Worm (Caenorhabditis elegans) whole organism, young adult: ENCODE data around the gene srr-1.

ENCODE experiments used
- B0019.2 ChIP-seq: fragments of 200-800 bp; sonication (Bioruptor generic); conservative IDR thresholded peaks from 2 replicates; pipeline ENCODE4 v1.3.6; 2022; ENCODE audit warnings: missing genetic modification reagents, missing genetic modification characterization, missing compliant biosample characterization
- C06A6.2 ChIP-seq: fragments of 200-800 bp; sonication (Bioruptor generic); conservative IDR thresholded peaks from 2 replicates; pipeline ENCODE4 v1.3.6; 2022; ENCODE audit warnings: missing genetic modification characterization, missing compliant biosample characterization
- C17E4.6 ChIP-seq: fragments of 200-800 bp; sonication (Bioruptor generic); IDR thresholded peaks from 2 replicates; pipeline ENCODE4 v1.3.6; 2022; ENCODE audit warnings: missing genetic modification reagents, missing genetic modification characterization, missing compliant biosample characterization
- D2030.7 ChIP-seq: fragments of 200-800 bp; sonication (Bioruptor generic); IDR thresholded peaks from 2 replicates; pipeline ENCODE4 v1.3.6; 2022; ENCODE audit warnings: missing genetic modification reagents, missing genetic modification characterization, missing compliant biosample characterization
- F33H1.4 ChIP-seq: fragments of 200-800 bp; sonication (Bioruptor generic); IDR thresholded peaks from 2 replicates; pipeline ENCODE4 v1.3.6; 2022; ENCODE audit warnings: missing genetic modification reagents, missing genetic modification characterization, missing compliant biosample characterization
- F49E8.2 ChIP-seq: sonication (generic microtip); optimal IDR thresholded peaks from 3 replicates; lab custom pipeline; 2017; ENCODE audit warnings: missing genetic modification characterization, mild to moderate bottlenecking, missing compliant biosample characterization, antibody characterized with exemption, moderate library complexity; ENCODE audit not compliant: insufficient read depth
- Y53F4B.3 ChIP-seq: fragments of 200-800 bp; sonication (Bioruptor generic); IDR thresholded peaks from 2 replicates; pipeline ENCODE4 v1.3.6; 2022; ENCODE audit warnings: missing genetic modification reagents, missing genetic modification characterization, missing compliant biosample characterization
- Y53G8AR.9 ChIP-seq: fragments of 200-800 bp; sonication (Bioruptor generic); conservative IDR thresholded peaks from 2 replicates; pipeline ENCODE4 v1.3.6; 2022; ENCODE audit warnings: missing genetic modification reagents, missing genetic modification characterization, missing compliant biosample characterization
- Y56A3A.18 ChIP-seq: fragments of 200-800 bp; sonication (Bioruptor generic); IDR thresholded peaks from 2 replicates; pipeline ENCODE4 v1.3.6; 2022; ENCODE audit warnings: missing genetic modification reagents, missing genetic modification characterization, missing compliant biosample characterization
- Y67H2A.10 ChIP-seq: fragments of 200-800 bp; sonication (Bioruptor generic); conservative IDR thresholded peaks from 2 replicates; pipeline ENCODE4 v1.3.6; 2022; ENCODE audit warnings: missing genetic modification reagents, missing genetic modification characterization, missing compliant biosample characterization
- Y95B8A.8 ChIP-seq: fragments of 200-800 bp; sonication (Bioruptor generic); IDR thresholded peaks from 2 replicates; pipeline ENCODE4 v1.3.6; 2022; ENCODE audit warnings: missing genetic modification reagents, missing genetic modification characterization, missing compliant biosample characterization
- akir-1 ChIP-seq: fragments of 200-800 bp; sonication (Bioruptor generic); optimal IDR thresholded peaks from 2 replicates; lab custom pipeline; 2018; ENCODE audit warnings: mild to moderate bottlenecking, missing genetic modification characterization, moderate library complexity, missing compliant biosample characterization
- ceh-100 ChIP-seq: fragments of 200-800 bp; sonication (Bioruptor generic); IDR thresholded peaks from 2 replicates; pipeline ENCODE4 v1.3.6; 2022; ENCODE audit warnings: missing genetic modification reagents, missing genetic modification characterization, missing compliant biosample characterization
- ceh-27 ChIP-seq: fragments of 200-800 bp; sonication (Bioruptor generic); optimal IDR thresholded peaks from 2 replicates; lab custom pipeline; 2018; ENCODE audit warnings: mild to moderate bottlenecking, missing genetic modification characterization, moderate library complexity, missing compliant biosample characterization
- ceh-79 ChIP-seq: sonication (generic microtip); optimal IDR thresholded peaks from 2 replicates; lab custom pipeline; 2017; ENCODE audit warnings: mild to moderate bottlenecking, missing genetic modification characterization, missing compliant biosample characterization
- ceh-91 ChIP-seq: fragments of 200-800 bp; sonication (Bioruptor generic); IDR thresholded peaks from 2 replicates; pipeline ENCODE4 v1.3.6; 2022; ENCODE audit warnings: missing genetic modification reagents, missing genetic modification characterization, missing compliant biosample characterization
- chd-7 ChIP-seq: sonication (generic microtip); optimal IDR thresholded peaks from 2 replicates; lab custom pipeline; 2016; ENCODE audit warnings: mild to moderate bottlenecking, missing genetic modification characterization, moderate library complexity, missing compliant biosample characterization
- dpl-1 ChIP-seq: fragments of 150-350 bp; optimal IDR thresholded peaks from 2 replicates; lab custom pipeline; 2014; ENCODE audit warnings: missing biosample characterization, missing genetic modification reagents, missing genetic modification characterization
- efl-1 ChIP-seq: fragments of 150-350 bp; optimal IDR thresholded peaks from 2 replicates; lab custom pipeline; 2014; ENCODE audit warnings: missing biosample characterization, missing genetic modification reagents, missing genetic modification characterization
- egl-18 ChIP-seq: fragments of 200-800 bp; sonication (Bioruptor generic); IDR thresholded peaks from 2 replicates; pipeline ENCODE4 v1.3.6; 2022; ENCODE audit warnings: missing genetic modification reagents, missing genetic modification characterization, missing compliant biosample characterization
- egl-44 ChIP-seq: fragments of 200-800 bp; sonication (Bioruptor generic); IDR thresholded peaks from 2 replicates; pipeline ENCODE4 v1.3.6; 2022; ENCODE audit warnings: missing genetic modification reagents, missing genetic modification characterization, missing compliant biosample characterization
- fkh-3 ChIP-seq: sonication (generic microtip); optimal IDR thresholded peaks from 2 replicates; lab custom pipeline; 2016; ENCODE audit warnings: mild to moderate bottlenecking, missing genetic modification characterization, missing compliant biosample characterization
- gei-17 ChIP-seq: fragments of 200-800 bp; sonication (Bioruptor generic); optimal IDR thresholded peaks from 2 replicates; lab custom pipeline; 2018; ENCODE audit warnings: mild to moderate bottlenecking, missing genetic modification characterization, missing compliant biosample characterization
- hlh-12 ChIP-seq: sonication (generic microtip); optimal IDR thresholded peaks from 2 replicates; lab custom pipeline; 2016; ENCODE audit warnings: missing genetic modification characterization, missing compliant biosample characterization
- hmg-1.2 ChIP-seq: fragments of 200-800 bp; sonication (Bioruptor generic); IDR thresholded peaks from 2 replicates; pipeline ENCODE4 v1.3.6; 2022; ENCODE audit warnings: missing genetic modification reagents, missing genetic modification characterization, missing compliant biosample characterization
- lsl-1 ChIP-seq: fragments of 200-800 bp; sonication (Bioruptor generic); optimal IDR thresholded peaks from 2 replicates; lab custom pipeline; 2018; ENCODE audit warnings: mild to moderate bottlenecking, missing genetic modification characterization, moderate library complexity, missing compliant biosample characterization
- nfya-2 ChIP-seq: fragments of 200-800 bp; sonication (Bioruptor generic); IDR thresholded peaks from 2 replicates; pipeline ENCODE4 v1.3.6; 2022; ENCODE audit warnings: missing genetic modification reagents, missing genetic modification characterization, missing compliant biosample characterization
- nhr-80 ChIP-seq: sonication (generic microtip); optimal IDR thresholded peaks from 2 replicates; lab custom pipeline; 2016; ENCODE audit warnings: missing genetic modification characterization, missing compliant biosample characterization
- pbrm-1 ChIP-seq: fragments of 200-800 bp; sonication (Bioruptor generic); IDR thresholded peaks from 2 replicates; pipeline ENCODE4 v1.3.6; 2022; ENCODE audit warnings: missing genetic modification reagents, missing genetic modification characterization, missing compliant biosample characterization
- rec-8 ChIP-seq, 2 experiments: sonication (generic microtip); optimal IDR thresholded peaks; 2 replicates each; lab custom pipeline; 2016; ENCODE audit warnings: mild to moderate bottlenecking in 2 of 2, missing genetic modification characterization in 2 of 2, missing genetic modification reagents in 2 of 2, missing genotype in 2 of 2, missing biosample characterization in 1 of 2, missing compliant biosample characterization in 1 of 2, moderate library complexity in 1 of 2
- repo-1 ChIP-seq: sonication (generic microtip); optimal IDR thresholded peaks from 2 replicates; lab custom pipeline; 2017; ENCODE audit warnings: mild to moderate bottlenecking, missing genetic modification characterization, missing compliant biosample characterization
- rpc-1 ChIP-seq, 2 experiments: fragments of 150-350 bp in 1 of 2; sonication (generic microtip) in 1 of 2; optimal IDR thresholded peaks; 2 replicates each; lab custom pipeline; 2014 to 2018; ENCODE audit warnings: missing biosample characterization in 1 of 2, missing genetic modification characterization in 1 of 2, missing genetic modification reagents in 1 of 2, missing genotype in 1 of 2
- snpc-1.1 ChIP-seq: sonication (generic microtip); optimal IDR thresholded peaks from 2 replicates; lab custom pipeline; 2017; ENCODE audit warnings: missing genetic modification characterization, mild to moderate bottlenecking, missing compliant biosample characterization, antibody characterized with exemption, moderate library complexity, missing genotype, missing genetic modification reagents; ENCODE audit not compliant: insufficient read depth
- snpc-1.3 ChIP-seq: sonication (generic microtip); optimal IDR thresholded peaks from 2 replicates; lab custom pipeline; 2017; ENCODE audit warnings: missing genetic modification characterization, mild to moderate bottlenecking, missing compliant biosample characterization, antibody characterized with exemption, moderate library complexity, missing genotype, missing genetic modification reagents; ENCODE audit not compliant: insufficient read depth
- snpc-4 ChIP-seq, 5 experiments: fragments of 150-350 bp in 1 of 5; sonication (generic microtip) in 4 of 5; optimal IDR thresholded peaks; 2 replicates each; lab custom pipeline; 2014 to 2018; ENCODE audit warnings: missing genetic modification characterization in 5 of 5, missing biosample characterization in 3 of 5, antibody characterized with exemption in 2 of 5, mild to moderate bottlenecking in 2 of 5, missing compliant biosample characterization in 2 of 5, missing genotype in 2 of 5, moderate library complexity in 2 of 5, missing genetic modification reagents in 1 of 5
- somi-1 ChIP-seq: fragments of 200-800 bp; sonication (Bioruptor generic); optimal IDR thresholded peaks from 2 replicates; lab custom pipeline; 2018; ENCODE audit warnings: mild to moderate bottlenecking, missing genetic modification characterization, missing compliant biosample characterization
- tbp1 ChIP-seq: fragments of 200-800 bp; sonication (Bioruptor generic); optimal IDR thresholded peaks from 2 replicates; lab custom pipeline; 2018; ENCODE audit warnings: mild to moderate bottlenecking, missing genetic modification characterization, missing compliant biosample characterization
- unc-130 ChIP-seq: sonication (generic microtip); optimal IDR thresholded peaks from 2 replicates; lab custom pipeline; 2016; ENCODE audit warnings: missing genetic modification reagents, missing genetic modification characterization, missing compliant biosample characterization
- unc-62 ChIP-seq: fragments of 150-350 bp; optimal IDR thresholded peaks from 2 replicates; lab custom pipeline; 2014; ENCODE audit warnings: missing biosample characterization, missing genetic modification reagents, missing genetic modification characterization
- xnd-1 ChIP-seq: sonication (generic microtip); optimal IDR thresholded peaks from 2 replicates; lab custom pipeline; 2016; ENCODE audit warnings: missing genotype, missing genetic modification reagents, missing genetic modification characterization, missing compliant biosample characterization
- zfh-2 ChIP-seq: fragments of 200-800 bp; sonication (Bioruptor generic); conservative IDR thresholded peaks from 2 replicates; pipeline ENCODE4 v1.3.6; 2022; ENCODE audit warnings: missing genetic modification reagents, missing genetic modification characterization, missing compliant biosample characterization

Gene srr-1

ce11 chrV:13000068-13000467 lies 53.5 kb downstream of the srr-1 start (continued):
- TF ChIP-seq pbrm-1 (GFP tag; lab: Robert Waterston, UW) (peak; percentile 35; the same call in 1 of the 2 replicates), Y53F4B.3 (GFP tag; lab: Robert Waterston, UW) (no peak), ceh-79 (tag; lab: Kevin White, UChicago) (no peak), rec-8 (tag; optimal IDR thresholded peaks at IDR 0.05; lab: Kevin White, UChicago) (no peak), D2030.7 (GFP tag; lab: Robert Waterston, UW) (peak; percentile 92), rpc-1 (optimal IDR thresholded peaks at IDR 0.05; lab: Kevin White, UChicago) (no peak), rpc-1 (tag; optimal IDR thresholded peaks at IDR 0.05; lab: Kevin White, UChicago) (peak; percentile 4), Y95B8A.8 (GFP tag; lab: Robert Waterston, UW) (0 out of 2 replicates have a peak, but pooled peaks have one; percentile 52), somi-1 (GFP tag; lab: Kevin White, UChicago) (no peak), F49E8.2 (peak; percentile 87), C17E4.6 (GFP tag; lab: Robert Waterston, UW) (no peak), ceh-27 (no peak), tbp1 (no peak), B0019.2 (GFP tag; lab: Robert Waterston, UW) (peak; percentile 66), zfh-2 (no peak), repo-1 (no peak), snpc-1.3 (tag; lab: Kevin White, UChicago) (peak; percentile 65), lsl-1 (GFP tag; lab: Kevin White, UChicago) (peak; percentile 99), egl-18 (GFP tag; lab: Robert Waterston, UW) (no peak), efl-1 (GFP tag; lab: Kevin White, UChicago) (peak; percentile 95), snpc-4 (GFP tag; optimal IDR thresholded peaks at IDR 0.05; lab: Kevin White, UChicago) (no peak), snpc-4 (tag; optimal IDR thresholded peaks at IDR 0.05; lab: Kevin White, UChicago) (peak in 1 of 4 experiments; percentile 55), ceh-91 (GFP tag; lab: Robert Waterston, UW) (peak; percentile 86), unc-62 (GFP tag; lab: Kevin White, UChicago) (no peak), snpc-1.1 (tag; lab: Kevin White, UChicago) (peak; percentile 37), ceh-100 (GFP tag; lab: Robert Waterston, UW) (no peak), C06A6.2 (GFP tag; lab: Robert Waterston, UW) (no peak), Y53G8AR.9 (GFP tag; lab: Robert Waterston, UW) (no peak), chd-7 (tag; lab: Kevin White, UChicago) (no peak), F33H1.4 (GFP tag; lab: Robert Waterston, UW) (peak; percentile 92), Y56A3A.18 (GFP tag; lab: Robert Waterston, UW) (no peak), egl-44 (GFP tag; lab: Robert Waterston, UW) (no peak), xnd-1 (tag; lab: Kevin White, UChicago) (peak; percentile 92), akir-1 (GFP tag; lab: Kevin White, UChicago) (no peak), dpl-1 (GFP tag; lab: Kevin White, UChicago) (peak; percentile 91), nhr-80 (tag; lab: Kevin White, UChicago) (no peak), unc-130 (peak; percentile 12), hmg-1.2 (GFP tag; lab: Robert Waterston, UW) (peak; percentile 29; the same call in 1 of the 2 replicates), hlh-12 (tag; lab: Kevin White, UChicago) (no peak), Y67H2A.10 (no peak), gei-17 (GFP tag; lab: Kevin White, UChicago) (no peak), fkh-3 (tag; lab: Kevin White, UChicago) (no peak), nfya-2 (GFP tag; lab: Robert Waterston, UW) (no peak)
- TF ChIP-seq, all 124 proteins: peak for 24
